Worm (Caenorhabditis elegans): ENCODE measurements around the gene glb-28.

DNA sequence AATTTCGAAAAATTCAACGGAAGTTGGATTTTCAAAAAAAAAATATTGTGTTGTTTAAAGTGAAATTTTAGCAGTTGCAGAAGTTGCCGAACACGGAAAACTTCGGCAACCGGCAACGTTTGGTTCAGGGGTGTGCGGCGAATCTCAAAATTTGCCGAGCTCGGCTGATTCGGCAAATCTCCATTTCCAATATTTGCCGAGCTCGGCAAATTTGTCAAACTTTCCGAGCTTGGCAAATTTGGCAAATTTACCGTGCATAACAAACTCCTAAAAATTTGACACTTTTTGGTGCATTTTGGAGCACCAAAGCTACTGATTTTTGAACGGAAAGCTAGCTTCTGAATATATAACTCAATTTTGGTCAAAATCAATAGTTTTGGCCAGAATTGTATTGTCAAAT is 4.2 kb upstream of the glb-28 start:
- TF ChIP-seq nhr-28 (tag; optimal IDR thresholded peaks at IDR 0.05) (no peak), mep-1 (tag; optimal IDR thresholded peaks at IDR 0.05) (no peak), unc-62 (GFP tag; optimal IDR thresholded peaks at IDR 0.05) (no peak), cnd-1 (tag; optimal IDR thresholded peaks at IDR 0.05) (no peak), blmp-1 (tag; optimal IDR thresholded peaks at IDR 0.05) (no peak), nhr-12 (tag; optimal IDR thresholded peaks at IDR 0.05) (no peak), nhr-76 (tag; optimal IDR thresholded peaks at IDR 0.05) (no peak), elt-3 (tag; optimal IDR thresholded peaks at IDR 0.05) (no peak), drap-1 (GFP tag; optimal IDR thresholded peaks at IDR 0.05) (no peak), unc-120 (tag; optimal IDR thresholded peaks at IDR 0.05; ENCODE audit: poor library complexity, severe bottlenecking) (no peak)
